Fruit fly (Drosophila melanogaster): ENCODE data around the gene CG9686.

dm6 chrX:9879570-9879969, at the start of gene CG9686:
- no peak for TF ChIP-seq eyg (GFP tag; optimal IDR thresholded peaks at IDR 0.05)
- TF ChIP-seq salm (tag; optimal IDR thresholded peaks at IDR 0.05): no peak
- no peak for TF ChIP-seq ftz-f1 (GFP tag; optimal IDR thresholded peaks at IDR 0.05)
- TF ChIP-seq Antp (GFP tag; optimal IDR thresholded peaks at IDR 0.05): no peak

Data from whole organism, embryonic.